Fruit fly (Drosophila melanogaster) S2 (cell line): ENCODE results near the gene CG46025.

Experiments used
- CG8478 ChIP-seq: fragments of >200 bp; optimal IDR thresholded peaks from 2 replicates; lab custom pipeline; 2018
- CTCF ChIP-seq, 2 experiments: fragments of >200 bp; optimal IDR thresholded peaks; 2 replicates each; lab custom pipeline; 2018

DNA sequence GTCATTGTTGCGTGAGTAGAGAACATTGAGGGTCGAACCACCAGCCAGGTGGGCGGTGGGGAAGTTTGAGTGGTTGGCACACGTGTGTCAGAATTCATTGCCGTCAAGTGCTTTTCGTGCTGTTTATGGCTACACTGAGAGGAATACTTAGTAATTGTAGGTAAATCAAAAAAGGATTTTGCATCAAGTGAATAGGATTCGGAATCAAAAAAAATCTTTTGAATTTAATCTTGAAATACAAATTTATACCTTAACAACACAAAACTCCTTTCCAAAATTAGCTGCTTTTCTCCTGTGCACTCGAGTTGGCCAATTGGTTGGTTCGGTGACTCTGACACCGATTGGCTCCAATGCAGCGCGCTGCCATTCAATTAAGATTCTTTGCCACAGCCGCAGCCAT is 565 bp downstream of the CG46025 start:
- no peak for TF ChIP-seq CTCF (optimal IDR thresholded peaks at IDR 0.05; lab: Kevin White, UChicago)
- TF ChIP-seq CG8478: no peak
